Worm (Caenorhabditis elegans) whole organism, young adult: ENCODE data around the gene F33A8.4.

Experiments used
- B0019.2 ChIP-seq: fragments of 200-800 bp; sonication (Bioruptor generic); conservative IDR thresholded peaks from 2 replicates; pipeline ENCODE4 v1.3.6; 2022; ENCODE audit warnings: missing genetic modification reagents, missing genetic modification characterization, missing compliant biosample characterization
- B0336.3 ChIP-seq: fragments of 200-800 bp; sonication (Bioruptor generic); IDR thresholded peaks from 2 replicates; pipeline ENCODE4 v1.3.6; 2022; ENCODE audit warnings: missing genetic modification characterization, missing compliant biosample characterization
- F10E7.11 ChIP-seq: sonication (generic microtip); optimal IDR thresholded peaks from 2 replicates; lab custom pipeline; 2017; ENCODE audit warnings: mild to moderate bottlenecking, missing genetic modification characterization, moderate library complexity, missing compliant biosample characterization
- F23B12.7 ChIP-seq: sonication (generic microtip); optimal IDR thresholded peaks from 2 replicates; lab custom pipeline; 2017; ENCODE audit warnings: missing genetic modification characterization, mild to moderate bottlenecking, missing compliant biosample characterization, antibody characterized with exemption, moderate library complexity; ENCODE audit not compliant: insufficient read depth
- F49E8.2 ChIP-seq: sonication (generic microtip); optimal IDR thresholded peaks from 3 replicates; lab custom pipeline; 2017; ENCODE audit warnings: missing genetic modification characterization, mild to moderate bottlenecking, missing compliant biosample characterization, antibody characterized with exemption, moderate library complexity; ENCODE audit not compliant: insufficient read depth
- F57A8.1 ChIP-seq: fragments of 200-800 bp; sonication (Bioruptor generic); optimal IDR thresholded peaks from 2 replicates; lab custom pipeline; 2018; ENCODE audit warnings: mild to moderate bottlenecking, missing genetic modification characterization, moderate library complexity, missing compliant biosample characterization
- T07F8.4 ChIP-seq: sonication (generic microtip); optimal IDR thresholded peaks from 2 replicates; lab custom pipeline; 2016; ENCODE audit warnings: mild to moderate bottlenecking, missing genetic modification characterization, moderate library complexity, missing compliant biosample characterization
- T26A5.8 ChIP-seq: sonication (generic microtip); optimal IDR thresholded peaks from 2 replicates; lab custom pipeline; 2016; ENCODE audit warnings: missing genetic modification characterization, missing compliant biosample characterization
- ZK185.1 ChIP-seq: sonication (generic microtip); optimal IDR thresholded peaks from 2 replicates; lab custom pipeline; 2016; ENCODE audit warnings: mild to moderate bottlenecking, missing genetic modification characterization, missing compliant biosample characterization; ENCODE audit not compliant: poor library complexity, severe bottlenecking
- akir-1 ChIP-seq: fragments of 200-800 bp; sonication (Bioruptor generic); optimal IDR thresholded peaks from 2 replicates; lab custom pipeline; 2018; ENCODE audit warnings: mild to moderate bottlenecking, missing genetic modification characterization, moderate library complexity, missing compliant biosample characterization
- atf-7 ChIP-seq: sonication (generic microtip); optimal IDR thresholded peaks from 2 replicates; lab custom pipeline; 2017; ENCODE audit warnings: mild to moderate bottlenecking, missing genetic modification characterization, missing compliant biosample characterization
- attf-3 ChIP-seq: fragments of 200-800 bp; sonication (Bioruptor generic); conservative IDR thresholded peaks from 2 replicates; pipeline ENCODE4 v1.3.6; 2022; ENCODE audit warnings: missing genetic modification reagents, missing genetic modification characterization, missing compliant biosample characterization
- bed-1 ChIP-seq: fragments of 200-800 bp; sonication (Bioruptor generic); IDR thresholded peaks from 2 replicates; pipeline ENCODE4 v1.3.6; 2022; ENCODE audit warnings: missing genetic modification reagents, missing genetic modification characterization, missing compliant biosample characterization
- ccch-3 ChIP-seq: fragments of 200-800 bp; sonication (Bioruptor generic); optimal IDR thresholded peaks from 2 replicates; lab custom pipeline; 2018; ENCODE audit warnings: mild to moderate bottlenecking, missing genetic modification characterization, missing compliant biosample characterization
- cebp-1 ChIP-seq, 2 experiments: fragments of 200-800 bp in 1 of 2; sonication (Bioruptor generic) in 1 of 2; sonication (generic microtip) in 1 of 2; IDR thresholded peaks in 1 of 2; optimal IDR thresholded peaks in 1 of 2; 2 replicates each; pipeline versions ENCODE4 v1.3.6 to Lab custom; 2017 to 2022; ENCODE audit warnings: missing compliant biosample characterization in 2 of 2, missing genetic modification characterization in 2 of 2, mild to moderate bottlenecking in 1 of 2, missing genetic modification reagents in 1 of 2, moderate library complexity in 1 of 2
- cebp-2 ChIP-seq: fragments of 200-800 bp; sonication (Bioruptor generic); IDR thresholded peaks from 2 replicates; pipeline ENCODE4 v1.3.6; 2022; ENCODE audit warnings: missing genetic modification characterization, missing compliant biosample characterization
- ceh-100 ChIP-seq: fragments of 200-800 bp; sonication (Bioruptor generic); IDR thresholded peaks from 2 replicates; pipeline ENCODE4 v1.3.6; 2022; ENCODE audit warnings: missing genetic modification reagents, missing genetic modification characterization, missing compliant biosample characterization
- ceh-40 ChIP-seq: fragments of 200-800 bp; sonication (Bioruptor generic); IDR thresholded peaks from 2 replicates; pipeline ENCODE4 v1.3.6; 2022; ENCODE audit warnings: missing genetic modification characterization, missing compliant biosample characterization
- ceh-91 ChIP-seq: fragments of 200-800 bp; sonication (Bioruptor generic); IDR thresholded peaks from 2 replicates; pipeline ENCODE4 v1.3.6; 2022; ENCODE audit warnings: missing genetic modification reagents, missing genetic modification characterization, missing compliant biosample characterization
- dox-1 ChIP-seq: fragments of 200-800 bp; sonication (Bioruptor generic); IDR thresholded peaks from 2 replicates; pipeline ENCODE4 v1.3.6; 2022; ENCODE audit warnings: missing genetic modification reagents, missing genetic modification characterization, missing compliant biosample characterization
- efl-1 ChIP-seq: fragments of 150-350 bp; optimal IDR thresholded peaks from 2 replicates; lab custom pipeline; 2014; ENCODE audit warnings: missing biosample characterization, missing genetic modification reagents, missing genetic modification characterization
- egl-44 ChIP-seq: fragments of 200-800 bp; sonication (Bioruptor generic); IDR thresholded peaks from 2 replicates; pipeline ENCODE4 v1.3.6; 2022; ENCODE audit warnings: missing genetic modification reagents, missing genetic modification characterization, missing compliant biosample characterization
- ekl-4 ChIP-seq: fragments of 200-800 bp; sonication (Bioruptor generic); IDR thresholded peaks from 2 replicates; pipeline ENCODE4 v1.3.6; 2022; ENCODE audit warnings: missing genetic modification reagents, missing genetic modification characterization, missing compliant biosample characterization
- hsf-1 ChIP-seq: fragments of 200-800 bp; sonication (Bioruptor generic); IDR thresholded peaks from 2 replicates; pipeline ENCODE4 v1.3.6; 2022; ENCODE audit warnings: missing genetic modification reagents, missing genetic modification characterization, missing compliant biosample characterization
- lin-26 ChIP-seq: fragments of 200-800 bp; sonication (Bioruptor generic); IDR thresholded peaks from 2 replicates; pipeline ENCODE4 v1.3.6; 2022; ENCODE audit warnings: missing genetic modification reagents, missing genetic modification characterization, missing compliant biosample characterization
- lin-40 ChIP-seq: sonication (generic microtip); optimal IDR thresholded peaks from 2 replicates; lab custom pipeline; 2016; ENCODE audit warnings: missing genetic modification characterization, mild to moderate bottlenecking, missing compliant biosample characterization, missing genotype, missing genetic modification reagents
- lin-54 ChIP-seq: fragments of 200-800 bp; sonication (Bioruptor generic); optimal IDR thresholded peaks from 2 replicates; lab custom pipeline; 2018; ENCODE audit warnings: mild to moderate bottlenecking, missing genetic modification characterization, missing compliant biosample characterization
- madf-10 ChIP-seq: sonication (generic microtip); optimal IDR thresholded peaks from 2 replicates; lab custom pipeline; 2016; ENCODE audit warnings: mild to moderate bottlenecking, missing genetic modification characterization, missing compliant biosample characterization
- madf-6 ChIP-seq: fragments of 200-800 bp; sonication (Bioruptor generic); IDR thresholded peaks from 2 replicates; pipeline ENCODE4 v1.3.6; 2022; ENCODE audit warnings: missing genetic modification reagents, missing genetic modification characterization, missing compliant biosample characterization
- nfya-2 ChIP-seq: fragments of 200-800 bp; sonication (Bioruptor generic); IDR thresholded peaks from 2 replicates; pipeline ENCODE4 v1.3.6; 2022; ENCODE audit warnings: missing genetic modification reagents, missing genetic modification characterization, missing compliant biosample characterization
- nfyb-1 ChIP-seq: fragments of 200-800 bp; sonication (Bioruptor generic); IDR thresholded peaks from 2 replicates; pipeline ENCODE4 v1.3.6; 2022; ENCODE audit warnings: missing genetic modification reagents, missing genetic modification characterization, missing compliant biosample characterization
- pbrm-1 ChIP-seq: fragments of 200-800 bp; sonication (Bioruptor generic); IDR thresholded peaks from 2 replicates; pipeline ENCODE4 v1.3.6; 2022; ENCODE audit warnings: missing genetic modification reagents, missing genetic modification characterization, missing compliant biosample characterization
- pha-4 ChIP-seq: fragments of 150-350 bp; sonication (generic microtip); optimal IDR thresholded peaks from 2 replicates; lab custom pipeline; 2014; ENCODE audit warnings: missing biosample characterization, missing genetic modification reagents, missing genetic modification characterization
- rec-8 ChIP-seq, 2 experiments: sonication (generic microtip); optimal IDR thresholded peaks; 2 replicates each; lab custom pipeline; 2016; ENCODE audit warnings: mild to moderate bottlenecking in 2 of 2, missing genetic modification characterization in 2 of 2, missing genetic modification reagents in 2 of 2, missing genotype in 2 of 2, missing biosample characterization in 1 of 2, missing compliant biosample characterization in 1 of 2, moderate library complexity in 1 of 2
- repo-1 ChIP-seq: sonication (generic microtip); optimal IDR thresholded peaks from 2 replicates; lab custom pipeline; 2017; ENCODE audit warnings: mild to moderate bottlenecking, missing genetic modification characterization, missing compliant biosample characterization
- snpc-1.1 ChIP-seq: sonication (generic microtip); optimal IDR thresholded peaks from 2 replicates; lab custom pipeline; 2017; ENCODE audit warnings: missing genetic modification characterization, mild to moderate bottlenecking, missing compliant biosample characterization, antibody characterized with exemption, moderate library complexity, missing genotype, missing genetic modification reagents; ENCODE audit not compliant: insufficient read depth
- snpc-3.4 ChIP-seq: sonication (generic microtip); optimal IDR thresholded peaks from 2 replicates; lab custom pipeline; 2017; ENCODE audit warnings: missing genetic modification characterization, mild to moderate bottlenecking, missing compliant biosample characterization, antibody characterized with exemption, moderate library complexity, missing genotype, missing genetic modification reagents
- snpc-4 ChIP-seq, 5 experiments: fragments of 150-350 bp in 1 of 5; sonication (generic microtip) in 4 of 5; optimal IDR thresholded peaks; 2 replicates each; lab custom pipeline; 2014 to 2018; ENCODE audit warnings: missing genetic modification characterization in 5 of 5, missing biosample characterization in 3 of 5, antibody characterized with exemption in 2 of 5, mild to moderate bottlenecking in 2 of 5, missing compliant biosample characterization in 2 of 5, missing genotype in 2 of 5, moderate library complexity in 2 of 5, missing genetic modification reagents in 1 of 5
- sptf-2 ChIP-seq: fragments of 200-800 bp; sonication (Bioruptor generic); optimal IDR thresholded peaks from 2 replicates; lab custom pipeline; 2018; ENCODE audit warnings: mild to moderate bottlenecking, missing genetic modification characterization, missing compliant biosample characterization
- unc-130 ChIP-seq: sonication (generic microtip); optimal IDR thresholded peaks from 2 replicates; lab custom pipeline; 2016; ENCODE audit warnings: missing genetic modification reagents, missing genetic modification characterization, missing compliant biosample characterization
- unc-62 ChIP-seq: fragments of 150-350 bp; optimal IDR thresholded peaks from 2 replicates; lab custom pipeline; 2014; ENCODE audit warnings: missing biosample characterization, missing genetic modification reagents, missing genetic modification characterization
- xnd-1 ChIP-seq: sonication (generic microtip); optimal IDR thresholded peaks from 2 replicates; lab custom pipeline; 2016; ENCODE audit warnings: missing genotype, missing genetic modification reagents, missing genetic modification characterization, missing compliant biosample characterization
- ztf-3 ChIP-seq: fragments of 200-800 bp; sonication (Bioruptor generic); optimal IDR thresholded peaks from 2 replicates; lab custom pipeline; 2018; ENCODE audit warnings: mild to moderate bottlenecking, missing genetic modification characterization, missing compliant biosample characterization

Gene F33A8.4

DNA sequence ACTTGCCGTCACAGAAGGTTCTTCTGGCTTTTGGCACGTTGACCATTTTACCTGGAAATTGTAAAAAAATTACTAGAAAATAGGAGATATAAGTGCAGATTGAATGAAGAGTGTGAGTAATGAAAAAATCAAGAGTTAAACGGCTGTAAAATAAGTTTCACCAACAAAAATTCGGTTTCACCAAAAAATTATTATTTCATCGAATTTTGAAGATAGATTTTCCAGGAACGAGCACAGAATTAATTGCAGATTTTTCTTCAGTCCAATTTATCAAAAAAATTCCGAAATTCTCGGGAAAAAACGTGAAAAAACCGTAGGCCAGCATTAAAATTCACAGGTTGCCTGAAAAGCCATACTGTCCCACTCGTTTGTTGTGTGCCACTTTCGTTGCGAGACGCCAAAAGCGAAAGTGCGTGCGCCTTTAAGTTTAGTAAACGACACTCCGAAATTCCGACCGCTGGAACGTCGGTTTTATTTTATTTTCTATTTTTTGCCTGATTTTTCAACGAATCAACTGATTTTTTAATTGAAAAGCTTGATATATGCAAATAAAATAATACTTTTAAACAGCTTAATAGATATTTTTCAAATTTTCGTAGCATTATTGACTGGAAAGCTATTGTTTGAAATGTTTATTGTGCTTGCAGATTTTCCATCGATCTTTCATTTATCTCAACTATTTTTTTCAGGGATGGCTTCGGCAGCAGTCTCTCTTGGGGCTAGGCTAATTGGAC is 48.5 kb upstream of the F33A8.4 start, which contains the start of the genes rpl-36.A and nuo-1 (continued):
- no peak for TF ChIP-seq snpc-4 (GFP tag; optimal IDR thresholded peaks at IDR 0.05; lab: Kevin White, UChicago)
- peak in 3 of 4 experiments; percentile 17 to 70 (median 49) for TF ChIP-seq snpc-4 (tag; optimal IDR thresholded peaks at IDR 0.05; lab: Kevin White, UChicago)
- no peak for TF ChIP-seq cebp-1 (GFP tag; IDR thresholded peaks at IDR 0.05; lab: Robert Waterston, UW)
- peak; percentile 49 for TF ChIP-seq cebp-1 (tag; optimal IDR thresholded peaks at IDR 0.05; lab: Kevin White, UChicago)
- TF ChIP-seq pbrm-1 (GFP tag; lab: Robert Waterston, UW): peak; percentile 14; the same call in 1 of the 2 replicates
- TF ChIP-seq nfya-2: no peak
- TF ChIP-seq efl-1 (GFP tag; lab: Kevin White, UChicago): peak; percentile 13
- no peak for TF ChIP-seq F10E7.11 (tag; lab: Kevin White, UChicago)
- TF ChIP-seq lin-54 (GFP tag; lab: Kevin White, UChicago): peak; percentile 73
- peak; percentile 65 for TF ChIP-seq ceh-91 (GFP tag; lab: Robert Waterston, UW)
- TF ChIP-seq dox-1: peak; percentile 38; the same call in 1 of the 2 replicates
- peak; percentile 9 for TF ChIP-seq unc-62 (GFP tag; lab: Kevin White, UChicago)
- 0 out of 2 replicates have a peak, but pooled peaks have one; percentile 10 for TF ChIP-seq nfyb-1 (GFP tag; lab: Robert Waterston, UW)
- peak; percentile 91 for TF ChIP-seq F23B12.7 (tag; lab: Kevin White, UChicago)
- TF ChIP-seq madf-6: peak; percentile 70
- 0 out of 2 replicates have a peak, but pooled peaks have one; percentile 10 for TF ChIP-seq ekl-4 (GFP tag; lab: Robert Waterston, UW)
- peak; percentile 47 for TF ChIP-seq F49E8.2 (tag; lab: Kevin White, UChicago)
- TF ChIP-seq B0019.2 (GFP tag; lab: Robert Waterston, UW): peak; percentile 57
- no peak for TF ChIP-seq T26A5.8 (tag; lab: Kevin White, UChicago)

ce11 chrII:11096233-11096632 is 47.4 kb upstream of the F33A8.4 start, which contains the start of gene nbs-1:
TSS of gene nbs-1 (minus strand) at chrII:11096478.
- TF ChIP-seq cebp-2 (no peak), repo-1 (tag; lab: Kevin White, UChicago) (no peak), B0336.3 (peak; percentile 80), ztf-3 (GFP tag; lab: Kevin White, UChicago) (no peak), pha-4 (no peak), T07F8.4 (tag; lab: Kevin White, UChicago) (no peak), F23B12.7 (tag; lab: Kevin White, UChicago) (no peak), F57A8.1 (GFP tag; lab: Kevin White, UChicago) (peak; percentile 21), dox-1 (no peak), ceh-40 (no peak), rec-8 (tag; optimal IDR thresholded peaks at IDR 0.05; lab: Kevin White, UChicago) (no peak), sptf-2 (GFP tag; lab: Kevin White, UChicago) (no peak), bed-1 (GFP tag; lab: Robert Waterston, UW) (no peak), efl-1 (GFP tag; lab: Kevin White, UChicago) (peak; percentile 6), ccch-3 (no peak), ekl-4 (GFP tag; lab: Robert Waterston, UW) (peak; percentile 75), ceh-100 (GFP tag; lab: Robert Waterston, UW) (peak; percentile 24; the same call in 1 of the 2 replicates), xnd-1 (tag; lab: Kevin White, UChicago) (peak; percentile 38), attf-3 (GFP tag; lab: Robert Waterston, UW) (no peak), snpc-1.1 (tag; lab: Kevin White, UChicago) (no peak), snpc-3.4 (tag; lab: Kevin White, UChicago) (peak; percentile 27), akir-1 (GFP tag; lab: Kevin White, UChicago) (no peak), unc-130 (no peak), ZK185.1 (tag; lab: Kevin White, UChicago) (no peak), atf-7 (tag; lab: Kevin White, UChicago) (no peak), lin-40 (tag; lab: Kevin White, UChicago) (no peak), madf-10 (tag; lab: Kevin White, UChicago) (no peak), egl-44 (no peak), hsf-1 (GFP tag; lab: Robert Waterston, UW) (peak; percentile 73), lin-26 (GFP tag; lab: Robert Waterston, UW) (0 out of 2 replicates have a peak, but pooled peaks have one; percentile 57)
